Fruit fly (Drosophila melanogaster): ENCODE measurements around the gene form3.

The form3 gene

dm6 chr3L:7130574-7130973 is 36.0 kb downstream of the form3 start, which contains the start of gene Acbp3:
TSS of gene Acbp3 (plus strand) at chr3L:7130874.
- TF ChIP-seq Dll (optimal IDR thresholded peaks at IDR 0.05) (no peak), psq (optimal IDR thresholded peaks at IDR 0.05) (no peak), usp (GFP tag; optimal IDR thresholded peaks at IDR 0.05) (no peak), EcR (GFP tag; optimal IDR thresholded peaks at IDR 0.05) (no peak), CG8478 (optimal IDR thresholded peaks at IDR 0.05) (no peak), pan (optimal IDR thresholded peaks at IDR 0.05) (no peak)

dm6 chr3L:7131447-7131983 is 36.9 kb downstream of the form3 start, which contains the start of gene Acbp2:
TSS of gene Acbp2 (plus strand) at chr3L:7131863.
- no peak for TF ChIP-seq EcR (GFP tag; optimal IDR thresholded peaks at IDR 0.05)
- no peak for TF ChIP-seq Dll (optimal IDR thresholded peaks at IDR 0.05)
- no peak for TF ChIP-seq usp (GFP tag; optimal IDR thresholded peaks at IDR 0.05)
- TF ChIP-seq CG8478 (optimal IDR thresholded peaks at IDR 0.05): no peak
- no peak for TF ChIP-seq pan (optimal IDR thresholded peaks at IDR 0.05)
- no peak for TF ChIP-seq psq (optimal IDR thresholded peaks at IDR 0.05)

dm6 chr3L:7132593-7132992 is 38.0 kb downstream of the form3 start:
- TF ChIP-seq psq (optimal IDR thresholded peaks at IDR 0.05) (no peak), CG8478 (optimal IDR thresholded peaks at IDR 0.05) (no peak), pan (optimal IDR thresholded peaks at IDR 0.05) (no peak), usp (GFP tag; optimal IDR thresholded peaks at IDR 0.05) (no peak), Dll (optimal IDR thresholded peaks at IDR 0.05) (no peak), EcR (GFP tag; optimal IDR thresholded peaks at IDR 0.05) (no peak)

dm6 chr3L:7133699-7134655 is 39.4 kb downstream of the form3 start, which contains the start of gene melt:
TSS of gene melt (plus strand) at chr3L:7134516.
- TF ChIP-seq EcR (GFP tag; optimal IDR thresholded peaks at IDR 0.05) (no peak), usp (GFP tag; optimal IDR thresholded peaks at IDR 0.05) (no peak), CG8478 (optimal IDR thresholded peaks at IDR 0.05) (no peak), psq (optimal IDR thresholded peaks at IDR 0.05) (no peak), Dll (optimal IDR thresholded peaks at IDR 0.05) (peak; percentile 87), pan (optimal IDR thresholded peaks at IDR 0.05) (peak; percentile 97)

dm6 chr3L:7134818-7135217 is 40.2 kb downstream of the form3 start:
- no peak for TF ChIP-seq usp (GFP tag; optimal IDR thresholded peaks at IDR 0.05)
- TF ChIP-seq EcR (GFP tag; optimal IDR thresholded peaks at IDR 0.05): no peak
- no peak for TF ChIP-seq CG8478 (optimal IDR thresholded peaks at IDR 0.05)
- TF ChIP-seq psq (optimal IDR thresholded peaks at IDR 0.05): no peak
- no peak for TF ChIP-seq pan (optimal IDR thresholded peaks at IDR 0.05)
- no peak for TF ChIP-seq Dll (optimal IDR thresholded peaks at IDR 0.05)

- TF ChIP-seq psq (optimal IDR thresholded peaks at IDR 0.05): no peak
These were observed 42.0 kb downstream of the form3 start for dm6 chr3L:7136663-7137062.

- no peak for TF ChIP-seq CG8478 (optimal IDR thresholded peaks at IDR 0.05)
These were observed 43.1 kb downstream of the form3 start for dm6 chr3L:7137613-7138189.

- TF ChIP-seq EcR (GFP tag; optimal IDR thresholded peaks at IDR 0.05): no peak
- no peak for TF ChIP-seq usp (GFP tag; optimal IDR thresholded peaks at IDR 0.05)
- TF ChIP-seq Dll (optimal IDR thresholded peaks at IDR 0.05): no peak
- TF ChIP-seq pan (optimal IDR thresholded peaks at IDR 0.05): no peak
- TF ChIP-seq CG8478 (optimal IDR thresholded peaks at IDR 0.05): no peak
- TF ChIP-seq psq (optimal IDR thresholded peaks at IDR 0.05): no peak
These were observed 48.7 kb downstream of the form3 start for dm6 chr3L:7143283-7143682.

- TF ChIP-seq EcR (GFP tag; optimal IDR thresholded peaks at IDR 0.05) (no peak), Dll (optimal IDR thresholded peaks at IDR 0.05) (no peak), pan (optimal IDR thresholded peaks at IDR 0.05) (no peak)
These were observed 53.2 kb downstream of the form3 start for dm6 chr3L:7147796-7148195.

- TF ChIP-seq psq (optimal IDR thresholded peaks at IDR 0.05) (no peak), CG8478 (optimal IDR thresholded peaks at IDR 0.05) (no peak), EcR (GFP tag; optimal IDR thresholded peaks at IDR 0.05) (no peak), pan (optimal IDR thresholded peaks at IDR 0.05) (no peak), usp (GFP tag; optimal IDR thresholded peaks at IDR 0.05) (no peak), Dll (optimal IDR thresholded peaks at IDR 0.05) (no peak)
These were observed 54.8 kb downstream of the form3 start for dm6 chr3L:7149388-7149787.

dm6 chr3L:7149827-7150226 is 55.2 kb downstream of the form3 start:
- TF ChIP-seq EcR (GFP tag; optimal IDR thresholded peaks at IDR 0.05) (no peak), psq (optimal IDR thresholded peaks at IDR 0.05) (no peak), usp (GFP tag; optimal IDR thresholded peaks at IDR 0.05) (no peak), Dll (optimal IDR thresholded peaks at IDR 0.05) (no peak), pan (optimal IDR thresholded peaks at IDR 0.05) (no peak), CG8478 (optimal IDR thresholded peaks at IDR 0.05) (no peak)

- TF ChIP-seq EcR (GFP tag; optimal IDR thresholded peaks at IDR 0.05): no peak
- TF ChIP-seq Dll (optimal IDR thresholded peaks at IDR 0.05): no peak
- TF ChIP-seq psq (optimal IDR thresholded peaks at IDR 0.05): no peak
- no peak for TF ChIP-seq pan (optimal IDR thresholded peaks at IDR 0.05)
- TF ChIP-seq CG8478 (optimal IDR thresholded peaks at IDR 0.05): no peak
- TF ChIP-seq usp (GFP tag; optimal IDR thresholded peaks at IDR 0.05): no peak
These were observed 56.2 kb downstream of the form3 start for dm6 chr3L:7150850-7151249.

Measured in whole organism.